Worm (Caenorhabditis elegans): Measurements from ENCODE around the gene T04H1.5.

The T04H1.5 gene

DNA sequence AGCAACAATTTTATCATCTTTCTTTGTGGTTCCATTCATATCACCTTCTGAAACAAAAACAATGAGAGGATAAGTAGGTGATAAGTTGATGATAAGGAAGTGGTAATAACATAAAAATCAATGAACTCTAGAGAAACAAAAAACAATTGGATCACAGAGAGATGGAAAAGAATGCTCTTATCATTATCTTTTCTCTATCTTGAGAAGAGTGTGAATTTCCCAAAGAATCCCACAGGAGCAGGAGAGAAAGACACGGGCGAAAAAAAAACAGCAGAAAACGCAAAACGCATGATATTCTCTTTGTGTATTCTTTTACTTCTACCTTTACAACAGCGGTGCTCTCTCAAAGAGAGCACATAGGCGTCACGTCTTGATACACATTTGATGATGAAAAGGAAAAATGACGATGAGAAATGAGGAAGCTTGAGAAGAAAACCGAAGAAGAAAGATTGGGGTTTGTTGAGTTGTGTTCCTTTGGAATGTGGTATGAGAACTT lies 18.2 kb downstream of the T04H1.5 start, which contains the start of gene twk-24:
Gene twk-24 (minus strand): TSS at position 51 of the 496 bp plus-strand sequence.
- TF ChIP-seq nhr-129 (tag; optimal IDR thresholded peaks at IDR 0.05), result peak; percentile 45
- TF ChIP-seq sma-9 (GFP tag; optimal IDR thresholded peaks at IDR 0.05), result peak; percentile 38
- TF ChIP-seq sma-9 (tag; optimal IDR thresholded peaks at IDR 0.05), result no peak
- no peak for TF ChIP-seq nhr-10 (tag; optimal IDR thresholded peaks at IDR 0.05)

- TF ChIP-seq F13H6.1 (tag; optimal IDR thresholded peaks at IDR 0.05) (no peak), mdl-1 (tag; optimal IDR thresholded peaks at IDR 0.05) (no peak), nhr-25 (tag; optimal IDR thresholded peaks at IDR 0.05) (no peak), nhr-23 (tag; optimal IDR thresholded peaks at IDR 0.05) (no peak), lsy-2 (tag; optimal IDR thresholded peaks at IDR 0.05) (peak in 1 of 2 experiments; percentile 22), nhr-21 (tag; optimal IDR thresholded peaks at IDR 0.05) (no peak), C34F6.9 (tag; optimal IDR thresholded peaks at IDR 0.05) (peak; percentile 25), sma-3 (GFP tag; optimal IDR thresholded peaks at IDR 0.05) (no peak), unc-39 (tag; optimal IDR thresholded peaks at IDR 0.05) (no peak), nhr-129 (tag; optimal IDR thresholded peaks at IDR 0.05) (no peak)
Observed at ce11 chrV:12271495-12271894, 20.4 kb downstream of the T04H1.5 start, which contains the start of the genes tsfm-1 and capg-2. Gene tsfm-1 (minus strand): TSS chrV:12271551. Gene capg-2 (plus strand): TSS chrV:12271873.

- TF ChIP-seq fos-1 (tag; optimal IDR thresholded peaks at IDR 0.05), result no peak
- TF ChIP-seq ceh-82 (tag; optimal IDR thresholded peaks at IDR 0.05), result no peak
- TF ChIP-seq C34F6.9 (tag; optimal IDR thresholded peaks at IDR 0.05), result no peak
- no peak for TF ChIP-seq mbf-1 (tag; optimal IDR thresholded peaks at IDR 0.05)
- no peak for TF ChIP-seq nhr-12 (tag; optimal IDR thresholded peaks at IDR 0.05)
- TF ChIP-seq crh-2 (tag; optimal IDR thresholded peaks at IDR 0.05), result no peak
- TF ChIP-seq Y55F3AM.14 (GFP tag; optimal IDR thresholded peaks at IDR 0.05), result no peak
- no peak for TF ChIP-seq gmeb-1 (tag; optimal IDR thresholded peaks at IDR 0.05)
- no peak for TF ChIP-seq nhr-77 (tag; optimal IDR thresholded peaks at IDR 0.05)
- no peak for TF ChIP-seq elt-1 (tag; optimal IDR thresholded peaks at IDR 0.05)
Observed at ce11 chrV:12275714-12276113, 24.6 kb downstream of the T04H1.5 start.

- TF ChIP-seq mdl-1 (tag; optimal IDR thresholded peaks at IDR 0.05) (no peak), R02D3.7 (tag; optimal IDR thresholded peaks at IDR 0.05) (no peak), lin-13 (GFP tag; optimal IDR thresholded peaks at IDR 0.05) (no peak), nhr-25 (tag; optimal IDR thresholded peaks at IDR 0.05) (no peak), ztf-4 (tag; optimal IDR thresholded peaks at IDR 0.05) (no peak)
Observed at ce11 chrV:12276946-12277345, 25.8 kb downstream of the T04H1.5 start, which contains the start of gene bnc-1. Gene bnc-1 (minus strand): TSS chrV:12277046.

DNA sequence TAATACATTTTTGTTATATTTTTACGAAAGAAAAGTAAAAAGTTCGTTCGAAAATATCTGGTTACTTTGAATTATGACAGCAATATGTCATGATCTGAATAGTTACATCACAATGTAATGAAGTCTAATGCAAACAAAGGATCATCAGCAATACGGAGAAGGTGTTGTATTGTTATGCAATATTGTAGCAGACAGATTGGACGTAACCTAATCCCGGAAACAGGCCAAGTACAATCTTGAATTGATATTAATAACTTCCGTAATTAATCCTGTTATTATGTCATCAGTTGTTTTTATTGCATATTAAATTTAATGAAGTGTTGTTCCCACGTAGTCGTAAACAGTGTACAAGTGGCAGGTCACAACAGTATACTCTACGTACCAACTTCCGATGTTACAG lies 30.4 kb downstream of the T04H1.5 start:
- TF ChIP-seq ceh-16 (tag; optimal IDR thresholded peaks at IDR 0.05) (no peak), ztf-4 (tag; optimal IDR thresholded peaks at IDR 0.05) (no peak), Y55F3AM.14 (GFP tag; optimal IDR thresholded peaks at IDR 0.05) (no peak), ama-1 (optimal IDR thresholded peaks at IDR 0.05) (no peak), nhr-6 (tag; optimal IDR thresholded peaks at IDR 0.05) (no peak), lin-13 (GFP tag; optimal IDR thresholded peaks at IDR 0.05) (no peak), gmeb-1 (tag; optimal IDR thresholded peaks at IDR 0.05) (no peak), lin-39 (tag; optimal IDR thresholded peaks at IDR 0.05) (no peak), C34F6.9 (tag; optimal IDR thresholded peaks at IDR 0.05) (no peak), ceh-82 (tag; optimal IDR thresholded peaks at IDR 0.05) (no peak), nhr-11 (tag; optimal IDR thresholded peaks at IDR 0.05) (no peak), skn-1 (tag; optimal IDR thresholded peaks at IDR 0.05) (no peak), egl-27 (tag; optimal IDR thresholded peaks at IDR 0.05) (no peak)

ce11 chrV:12283187-12283586 lies 32.0 kb downstream of the T04H1.5 start, which contains the start of gene F55C5.10:
Gene F55C5.10 (plus strand): TSS chrV:12283487.
- TF ChIP-seq Y55F3AM.14 (GFP tag; optimal IDR thresholded peaks at IDR 0.05), result no peak
- no peak for TF ChIP-seq unc-39 (tag; optimal IDR thresholded peaks at IDR 0.05)
- no peak for TF ChIP-seq ztf-11 (tag; optimal IDR thresholded peaks at IDR 0.05)
- no peak for TF ChIP-seq unc-62 (GFP tag; optimal IDR thresholded peaks at IDR 0.05)
- TF ChIP-seq C34F6.9 (tag; optimal IDR thresholded peaks at IDR 0.05), result no peak
- no peak for TF ChIP-seq ceh-16 (tag; optimal IDR thresholded peaks at IDR 0.05)
- TF ChIP-seq crh-2 (tag; optimal IDR thresholded peaks at IDR 0.05), result no peak
- TF ChIP-seq lsy-2 (tag; optimal IDR thresholded peaks at IDR 0.05), result no peak
- no peak for TF ChIP-seq dmd-4 (tag; optimal IDR thresholded peaks at IDR 0.05)
- TF ChIP-seq R02D3.7 (tag; optimal IDR thresholded peaks at IDR 0.05), result no peak
- TF ChIP-seq lin-39 (tag; optimal IDR thresholded peaks at IDR 0.05), result no peak
- no peak for TF ChIP-seq elt-3 (tag; optimal IDR thresholded peaks at IDR 0.05)
- no peak for TF ChIP-seq nhr-10 (tag; optimal IDR thresholded peaks at IDR 0.05)
- no peak for TF ChIP-seq alr-1 (tag; optimal IDR thresholded peaks at IDR 0.05)
- TF ChIP-seq nhr-6 (tag; optimal IDR thresholded peaks at IDR 0.05), result no peak
- TF ChIP-seq F13H6.1 (tag; optimal IDR thresholded peaks at IDR 0.05), result no peak
- no peak for TF ChIP-seq elt-1 (tag; optimal IDR thresholded peaks at IDR 0.05)

All from whole organism, L2 larva.